Fruit fly (Drosophila melanogaster) whole organism, embryonic: Measurements from ENCODE around the gene CG10195.

ENCODE experiments used
- Asciz ChIP-seq: fragments of 200-800 bp; sonication (Bioruptor generic); optimal IDR thresholded peaks from 2 replicates; lab custom pipeline; 2017; ENCODE audit warnings: missing biosample characterization, mild to moderate bottlenecking, missing genetic modification characterization, missing genetic modification reagents
- CG10366 ChIP-seq: fragments of 200-800 bp; sonication (Bioruptor generic); IDR thresholded peaks from 2 replicates; pipeline ENCODE4 v1.3.6; 2022; ENCODE audit warnings: missing biosample characterization, missing genetic modification characterization
- CG10565 ChIP-seq: fragments of 200-800 bp; sonication (Bioruptor generic); optimal IDR thresholded peaks from 3 replicates; lab custom pipeline; 2016; ENCODE audit warnings: missing biosample characterization, mild to moderate bottlenecking, missing genetic modification characterization
- CG11093 ChIP-seq: fragments of 200-800 bp; sonication (Bioruptor generic); IDR thresholded peaks from 3 replicates; pipeline ENCODE4 v1.3.6; 2022; ENCODE audit warnings: missing biosample characterization, missing genetic modification characterization
- CG13624 ChIP-seq: fragments of 200-800 bp; sonication (Bioruptor generic); optimal IDR thresholded peaks from 2 replicates; lab custom pipeline; 2016; ENCODE audit warnings: missing biosample characterization, missing genetic modification characterization
- CG15011 ChIP-seq: fragments of 200-800 bp; sonication (Bioruptor generic); optimal IDR thresholded peaks from 3 replicates; lab custom pipeline; 2018; ENCODE audit warnings: missing biosample characterization, mild to moderate bottlenecking, missing genetic modification characterization
- CG15514 ChIP-seq: fragments of 200-800 bp; sonication (Bioruptor generic); optimal IDR thresholded peaks from 3 replicates; lab custom pipeline; 2017; ENCODE audit warnings: missing biosample characterization, missing genetic modification characterization, mild to moderate bottlenecking, moderate library complexity, missing genetic modification reagents
- CG17186 ChIP-seq: fragments of 200-800 bp; sonication (Bioruptor generic); optimal IDR thresholded peaks from 3 replicates; lab custom pipeline; 2017; ENCODE audit warnings: missing biosample characterization, missing genetic modification reagents, missing genetic modification characterization
- CG17568 ChIP-seq: fragments of 200-800 bp; sonication (Bioruptor generic); optimal IDR thresholded peaks from 2 replicates; lab custom pipeline; 2018; ENCODE audit warnings: missing biosample characterization, mild to moderate bottlenecking, missing genetic modification characterization, moderate library complexity
- CG31365 ChIP-seq: fragments of 200-800 bp; sonication (Bioruptor generic); optimal IDR thresholded peaks from 2 replicates; lab custom pipeline; 2018; ENCODE audit warnings: missing biosample characterization, mild to moderate bottlenecking, missing genetic modification characterization
- CG34224 ChIP-seq: fragments of 200-800 bp; sonication (Bioruptor generic); IDR thresholded peaks from 3 replicates; pipeline ENCODE4 v1.3.6; 2022; ENCODE audit warnings: missing biosample characterization, missing genetic modification characterization; ENCODE audit not compliant: partially characterized antibody
- CG4328 ChIP-seq: fragments of 200-800 bp; sonication (Bioruptor generic); optimal IDR thresholded peaks from 3 replicates; lab custom pipeline; 2017; ENCODE audit warnings: missing biosample characterization, missing genetic modification reagents, missing genetic modification characterization
- CG6765 ChIP-seq: fragments of 200-800 bp; sonication (Bioruptor generic); optimal IDR thresholded peaks from 3 replicates; lab custom pipeline; 2017; ENCODE audit warnings: missing biosample characterization, mild to moderate bottlenecking, missing genetic modification characterization
- CG7556 ChIP-seq: fragments of 200-800 bp; sonication (Bioruptor generic); optimal IDR thresholded peaks from 2 replicates; lab custom pipeline; 2017; ENCODE audit warnings: missing biosample characterization, mild to moderate bottlenecking, missing genetic modification characterization
- CG8359 ChIP-seq: fragments of 200-800 bp; sonication (Bioruptor generic); optimal IDR thresholded peaks from 2 replicates; lab custom pipeline; 2017; ENCODE audit warnings: missing biosample characterization, mild to moderate bottlenecking, missing genetic modification characterization, borderline replicate concordance
- HLH3B ChIP-seq: fragments of 200-800 bp; sonication (Bioruptor generic); IDR thresholded peaks from 2 replicates; pipeline ENCODE4 v1.3.6; 2022; ENCODE audit warnings: missing biosample characterization, missing genetic modification characterization
- HLH54F ChIP-seq: fragments of 200-800 bp; sonication (Bioruptor generic); optimal IDR thresholded peaks from 3 replicates; lab custom pipeline; 2016; ENCODE audit warnings: missing biosample characterization, missing genetic modification characterization
- Hmx ChIP-seq: fragments of 200-800 bp; sonication (Bioruptor generic); optimal IDR thresholded peaks from 2 replicates; lab custom pipeline; 2016; ENCODE audit warnings: missing biosample characterization, missing genetic modification characterization
- MBD-R2 ChIP-seq: fragments of 200-800 bp; sonication (Bioruptor generic); IDR thresholded peaks from 2 replicates; pipeline ENCODE4 v1.3.6; 2022; ENCODE audit warnings: missing biosample characterization, missing genetic modification characterization
- Myb ChIP-seq: fragments of 200-800 bp; sonication (Bioruptor generic); optimal IDR thresholded peaks from 2 replicates; lab custom pipeline; 2016; ENCODE audit warnings: missing biosample characterization, missing genetic modification characterization
- NC2α ChIP-seq: fragments of 200-800 bp; sonication (Bioruptor generic); optimal IDR thresholded peaks from 2 replicates; lab custom pipeline; 2016; ENCODE audit warnings: missing biosample characterization, missing genetic modification characterization
- Nf-YA ChIP-seq: fragments of 200-800 bp; sonication (Bioruptor generic); IDR thresholded peaks from 2 replicates; pipeline ENCODE4 v1.3.6; 2022; ENCODE audit warnings: missing biosample characterization, missing genetic modification characterization
- Rx ChIP-seq: fragments of 200-800 bp; sonication (Bioruptor generic); IDR thresholded peaks from 2 replicates; pipeline ENCODE4 v1.3.6; 2022; ENCODE audit warnings: missing biosample characterization, missing genetic modification characterization
- Side ChIP-seq: fragments of 200-800 bp; sonication (Bioruptor generic); optimal IDR thresholded peaks from 2 replicates; lab custom pipeline; 2016; ENCODE audit warnings: missing biosample characterization, missing genetic modification characterization
- Sox102F ChIP-seq: fragments of 200-800 bp; sonication (Bioruptor generic); optimal IDR thresholded peaks from 2 replicates; lab custom pipeline; 2018; ENCODE audit warnings: missing biosample characterization, mild to moderate bottlenecking, missing genetic modification characterization, moderate library complexity
- Usf ChIP-seq: fragments of 200-800 bp; sonication (Bioruptor generic); optimal IDR thresholded peaks from 2 replicates; lab custom pipeline; 2017; ENCODE audit warnings: missing genotype, missing biosample characterization, missing genetic modification characterization
- Xbp1 ChIP-seq: fragments of 200-800 bp; sonication (Bioruptor generic); optimal IDR thresholded peaks from 3 replicates; lab custom pipeline; 2016; ENCODE audit warnings: missing biosample characterization, mild to moderate bottlenecking, missing genetic modification characterization
- ab ChIP-seq: fragments of 200-800 bp; sonication (Bioruptor generic); optimal IDR thresholded peaks from 2 replicates; lab custom pipeline; 2016; ENCODE audit warnings: missing biosample characterization, missing genetic modification characterization
- ap ChIP-seq: fragments of 200-800 bp; sonication (Bioruptor generic); IDR thresholded peaks from 2 replicates; pipeline ENCODE4 v1.3.6; 2022; ENCODE audit warnings: missing biosample characterization, missing genetic modification characterization
- bbx ChIP-seq: fragments of 200-800 bp; sonication (Bioruptor generic); IDR thresholded peaks from 2 replicates; pipeline ENCODE4 v1.3.6; 2022; ENCODE audit warnings: missing biosample characterization, missing genetic modification characterization; ENCODE audit not compliant: partially characterized antibody
- btn ChIP-seq: fragments of 200-800 bp; sonication (Bioruptor generic); optimal IDR thresholded peaks from 2 replicates; lab custom pipeline; 2016; ENCODE audit warnings: missing biosample characterization, missing genetic modification characterization
- cwo ChIP-seq: fragments of 200-800 bp; sonication (Bioruptor generic); optimal IDR thresholded peaks from 3 replicates; lab custom pipeline; 2017; ENCODE audit warnings: missing biosample characterization, missing genetic modification characterization, mild to moderate bottlenecking, moderate library complexity, missing genetic modification reagents
- eve ChIP-seq, 2 experiments: fragments of >200 bp; optimal IDR thresholded peaks; 2 replicates each; lab custom pipeline; 2017; ENCODE audit warnings: missing biosample characterization in 2 of 2, missing genetic modification characterization in 2 of 2
- ewg ChIP-seq: fragments of 200-800 bp; sonication (Bioruptor generic); optimal IDR thresholded peaks from 3 replicates; lab custom pipeline; 2017; ENCODE audit warnings: mild to moderate bottlenecking, missing biosample characterization, missing genetic modification reagents, missing genetic modification characterization
- fd64A ChIP-seq: fragments of 200-800 bp; sonication (Bioruptor generic); optimal IDR thresholded peaks from 3 replicates; lab custom pipeline; 2018; ENCODE audit warnings: missing biosample characterization, mild to moderate bottlenecking, missing genetic modification characterization
- lab ChIP-seq: fragments of 200-800 bp; sonication (Bioruptor generic); optimal IDR thresholded peaks from 3 replicates; lab custom pipeline; 2017; ENCODE audit warnings: missing biosample characterization, missing genetic modification characterization, mild to moderate bottlenecking, moderate library complexity, missing genetic modification reagents
- odd ChIP-seq: fragments of 200-800 bp; sonication (Bioruptor generic); optimal IDR thresholded peaks from 2 replicates; lab custom pipeline; 2017; ENCODE audit warnings: missing biosample characterization, mild to moderate bottlenecking, missing genetic modification characterization
- p53 ChIP-seq: fragments of 200-800 bp; sonication (Bioruptor generic); optimal IDR thresholded peaks from 2 replicates; lab custom pipeline; 2016; ENCODE audit warnings: missing biosample characterization, missing genetic modification characterization
- pan ChIP-seq, 4 experiments: fragments of >200 bp in 3 of 4; fragments of 200-800 bp in 1 of 4; sonication (Bioruptor generic) in 1 of 4; optimal IDR thresholded peaks in 3 of 4; IDR thresholded peaks in 1 of 4; 2 replicates each; pipeline versions ENCODE4 v1.3.6 to Lab custom; 2017 to 2022; ENCODE audit warnings: missing biosample characterization in 2 of 4, missing genetic modification characterization in 2 of 4, mixed read lengths in 1 of 4
- pita ChIP-seq: fragments of 200-800 bp; sonication (Bioruptor generic); optimal IDR thresholded peaks from 2 replicates; lab custom pipeline; 2017; ENCODE audit warnings: missing biosample characterization, mild to moderate bottlenecking, missing genetic modification characterization
- pnt ChIP-seq: fragments of 200-800 bp; sonication (Bioruptor generic); optimal IDR thresholded peaks from 3 replicates; lab custom pipeline; 2016; ENCODE audit warnings: missing biosample characterization, missing genetic modification characterization
- rib ChIP-seq: fragments of 200-800 bp; sonication (Bioruptor generic); IDR thresholded peaks from 2 replicates; pipeline ENCODE4 v1.3.6; 2022; ENCODE audit warnings: missing biosample characterization, missing genetic modification characterization
- sob ChIP-seq: fragments of 200-800 bp; sonication (Bioruptor generic); IDR thresholded peaks from 2 replicates; pipeline ENCODE4 v1.3.6; 2022; ENCODE audit warnings: missing biosample characterization, missing genetic modification characterization
- stc ChIP-seq: fragments of 200-800 bp; sonication (Bioruptor generic); IDR thresholded peaks from 2 replicates; pipeline ENCODE4 v1.3.6; 2022; ENCODE audit warnings: missing biosample characterization, missing genetic modification characterization
- tap ChIP-seq: fragments of 200-800 bp; optimal IDR thresholded peaks from 3 replicates; lab custom pipeline; 2019; ENCODE audit warnings: missing biosample characterization, mild to moderate bottlenecking, missing genetic modification characterization, moderate library complexity
- tup ChIP-seq: fragments of 200-800 bp; sonication (Bioruptor generic); optimal IDR thresholded peaks from 2 replicates; lab custom pipeline; 2016; ENCODE audit warnings: missing biosample characterization, mild to moderate bottlenecking, missing genetic modification characterization, moderate library complexity
- unc-4 ChIP-seq: fragments of 200-800 bp; sonication (Bioruptor generic); IDR thresholded peaks from 2 replicates; pipeline ENCODE4 v1.3.6; 2022; ENCODE audit warnings: missing biosample characterization, missing genetic modification characterization; ENCODE audit not compliant: partially characterized antibody
- z ChIP-seq: fragments of 200-800 bp; sonication (Bioruptor generic); IDR thresholded peaks from 3 replicates; pipeline ENCODE4 v1.3.6; 2022; ENCODE audit warnings: missing biosample characterization, missing genetic modification characterization

CG10195 gene

dm6 chr2L:19492934-19493686 lies 8.6 kb upstream of the CG10195 start, which contains the start of the genes swm and Ctu2 (continued):
- no peak for TF ChIP-seq Myb
- TF ChIP-seq ab (GFP tag; lab: Kevin White, UChicago), result no peak
- TF ChIP-seq CG4328 (GFP tag; lab: Kevin White, UChicago), result peak; percentile 66
- TF ChIP-seq HLH54F (GFP tag; lab: Kevin White, UChicago), result peak; percentile 0
- TF ChIP-seq btn (GFP tag; lab: Kevin White, UChicago), result no peak
- peak; percentile 67; the same call in 1 of the 2 replicates for TF ChIP-seq unc-4
- no peak for TF ChIP-seq tap
- TF ChIP-seq rib (GFP tag; lab: Robert Waterston, UW), result no peak
- peak; percentile 18; the same call in 1 of the 2 replicates for TF ChIP-seq Rx (GFP tag; lab: Robert Waterston, UW)
- no peak for TF ChIP-seq Nf-YA (GFP tag; lab: Robert Waterston, UW)
- no peak for TF ChIP-seq CG10565 (GFP tag; lab: Kevin White, UChicago)
- peak; percentile 68 for TF ChIP-seq Xbp1 (GFP tag; lab: Kevin White, UChicago)
- no peak for TF ChIP-seq Sox102F (GFP tag; lab: Kevin White, UChicago)
- peak; percentile 60; the same call in 1 of the 2 replicates for TF ChIP-seq bbx
- peak; percentile 43 for TF ChIP-seq cwo (GFP tag; lab: Kevin White, UChicago)
- no peak for TF ChIP-seq Hmx (GFP tag; lab: Kevin White, UChicago)
- no peak for TF ChIP-seq ewg (GFP tag; lab: Kevin White, UChicago)
- no peak for TF ChIP-seq fd64A
- TF ChIP-seq pita, result no peak
- no peak for TF ChIP-seq pan (optimal IDR thresholded peaks at IDR 0.05; lab: Kevin White, UChicago)
- TF ChIP-seq pan (GFP tag; optimal IDR thresholded peaks at IDR 0.05 in 1 of 2, IDR thresholded peaks at IDR 0.05 in 1 of 2), result peak in 1 of 2 experiments; percentile 60
- no peak for TF ChIP-seq eve (GFP tag; optimal IDR thresholded peaks at IDR 0.05; lab: Kevin White, UChicago)
- TF ChIP-seq CG13624 (GFP tag; lab: Kevin White, UChicago), result peak; percentile 17
- no peak for TF ChIP-seq ap
- TF ChIP-seq CG8359, result no peak
- TF ChIP-seq Usf (GFP tag; lab: Kevin White, UChicago), result peak; percentile 13
- no peak for TF ChIP-seq odd
- peak; percentile 44 for TF ChIP-seq CG15514
- no peak; the same call in 1 of the 2 replicates for TF ChIP-seq MBD-R2 (GFP tag; lab: Robert Waterston, UW)
- no peak for TF ChIP-seq NC2α (GFP tag; lab: Kevin White, UChicago)
- no peak for TF ChIP-seq tup (GFP tag; lab: Kevin White, UChicago)
- TF ChIP-seq sob (GFP tag; lab: Robert Waterston, UW), result peak; percentile 60
- TF ChIP-seq CG34224 (GFP tag; lab: Robert Waterston, UW), result peak; percentile 71
- TF ChIP-seq CG7556 (GFP tag; lab: Kevin White, UChicago), result peak; percentile 57
- no peak for TF ChIP-seq CG17568 (GFP tag; lab: Kevin White, UChicago)
- no peak for TF ChIP-seq stc (GFP tag; lab: Robert Waterston, UW)
- no peak for TF ChIP-seq Asciz (GFP tag; lab: Kevin White, UChicago)
- no peak for TF ChIP-seq lab (GFP tag; lab: Kevin White, UChicago)
- no peak for TF ChIP-seq Side (GFP tag; lab: Kevin White, UChicago)
- no peak for TF ChIP-seq CG6765
- peak; percentile 47 for TF ChIP-seq CG17186 (GFP tag; lab: Kevin White, UChicago)
- TF ChIP-seq p53, result no peak
- TF ChIP-seq pnt (GFP tag; lab: Kevin White, UChicago), result no peak
- no peak for TF ChIP-seq CG15011 (GFP tag; lab: Kevin White, UChicago)
- no peak for TF ChIP-seq z (GFP tag; lab: Robert Waterston, UW)
- TF ChIP-seq CG10366, result peak; percentile 25; the same call in 1 of the 2 replicates
- no peak for TF ChIP-seq CG31365 (tag; lab: Kevin White, UChicago)
- TF ChIP-seq CG11093 (GFP tag; lab: Robert Waterston, UW), result 0 out of 3 replicates have a peak, but pooled peaks have one; percentile 32
- peak; percentile 53; the same call in 1 of the 2 replicates for TF ChIP-seq HLH3B (GFP tag; lab: Robert Waterston, UW)
